Fruit fly (Drosophila melanogaster) whole organism, embryonic: ENCODE results near the gene CG11593.

Experiments used
- Atf3 ChIP-seq: fragments of 200-800 bp; sonication (Bioruptor generic); optimal IDR thresholded peaks from 3 replicates; lab custom pipeline; 2016; ENCODE audit warnings: missing biosample characterization, missing genetic modification characterization
- Bgb ChIP-seq: fragments of 200-800 bp; sonication (Bioruptor generic); IDR thresholded peaks from 2 replicates; pipeline ENCODE4 v1.3.6; 2022; ENCODE audit warnings: missing biosample characterization, missing genetic modification characterization; ENCODE audit not compliant: partially characterized antibody
- CG1024 ChIP-seq: fragments of 200-800 bp; sonication (Bioruptor generic); IDR thresholded peaks from 2 replicates; pipeline ENCODE4 v1.3.6; 2022; ENCODE audit warnings: missing biosample characterization, missing genetic modification characterization
- CG10543 ChIP-seq: fragments of 200-800 bp; sonication (Bioruptor generic); optimal IDR thresholded peaks from 3 replicates; lab custom pipeline; 2017; ENCODE audit warnings: missing biosample characterization, mild to moderate bottlenecking, missing genetic modification characterization, moderate library complexity
- CG10654 ChIP-seq: fragments of 200-800 bp; sonication (Bioruptor generic); optimal IDR thresholded peaks from 2 replicates; lab custom pipeline; 2016; ENCODE audit warnings: missing biosample characterization, missing genetic modification characterization
- CG11085 ChIP-seq: fragments of 200-800 bp; sonication (Bioruptor generic); IDR thresholded peaks from 2 replicates; pipeline ENCODE4 v1.3.6; 2022; ENCODE audit warnings: missing biosample characterization, missing genetic modification characterization
- CG11696 ChIP-seq: fragments of 200-800 bp; sonication (Bioruptor generic); IDR thresholded peaks from 2 replicates; pipeline ENCODE4 v1.3.6; 2022; ENCODE audit warnings: missing biosample characterization, missing genetic modification characterization
- CG12391 ChIP-seq: fragments of 200-800 bp; sonication (Bioruptor generic); optimal IDR thresholded peaks from 3 replicates; lab custom pipeline; 2018; ENCODE audit warnings: missing biosample characterization, mild to moderate bottlenecking, missing genetic modification characterization, moderate library complexity
- CG14014 ChIP-seq: fragments of 200-800 bp; sonication (Bioruptor generic); IDR thresholded peaks from 2 replicates; pipeline ENCODE4 v1.3.6; 2022; ENCODE audit warnings: missing biosample characterization, missing genetic modification characterization
- CG15479 ChIP-seq: fragments of 200-800 bp; sonication (Bioruptor generic); optimal IDR thresholded peaks from 3 replicates; lab custom pipeline; 2019; ENCODE audit warnings: missing biosample characterization, mild to moderate bottlenecking, missing genetic modification characterization, moderate library complexity
- CG16779 ChIP-seq: fragments of 200-800 bp; sonication (Bioruptor generic); IDR thresholded peaks from 2 replicates; pipeline ENCODE4 v1.3.6; 2022; ENCODE audit warnings: missing biosample characterization, missing genetic modification characterization
- CG16815 ChIP-seq: fragments of 200-800 bp; sonication (Bioruptor generic); optimal IDR thresholded peaks from 3 replicates; lab custom pipeline; 2017; ENCODE audit warnings: missing biosample characterization, mild to moderate bottlenecking, missing genetic modification characterization
- CG17912 ChIP-seq: fragments of 200-800 bp; sonication (Bioruptor generic); optimal IDR thresholded peaks from 2 replicates; lab custom pipeline; 2018; ENCODE audit warnings: missing biosample characterization, mild to moderate bottlenecking, missing genetic modification characterization
- CG2889 ChIP-seq: fragments of 200-800 bp; sonication (Bioruptor generic); IDR thresholded peaks from 3 replicates; pipeline ENCODE4 v1.3.6; 2022; ENCODE audit warnings: missing biosample characterization, missing genetic modification characterization
- CG3065 ChIP-seq: fragments of 200-800 bp; sonication (Bioruptor generic); optimal IDR thresholded peaks from 2 replicates; lab custom pipeline; 2016; ENCODE audit warnings: missing biosample characterization, missing genetic modification characterization
- CG31441 ChIP-seq: fragments of 200-800 bp; sonication (Bioruptor generic); IDR thresholded peaks from 2 replicates; pipeline ENCODE4 v1.3.6; 2022; ENCODE audit warnings: missing biosample characterization, missing genetic modification characterization
- CG32772 ChIP-seq: fragments of 200-800 bp; sonication (Bioruptor generic); IDR thresholded peaks from 2 replicates; pipeline ENCODE4 v1.3.6; 2022; ENCODE audit warnings: missing biosample characterization, missing genetic modification characterization
- CG3407 ChIP-seq: fragments of 200-800 bp; sonication (Bioruptor generic); optimal IDR thresholded peaks from 2 replicates; lab custom pipeline; 2018; ENCODE audit warnings: missing biosample characterization, mild to moderate bottlenecking, missing genetic modification characterization
- CG34376 ChIP-seq: fragments of 200-800 bp; sonication (Bioruptor generic); optimal IDR thresholded peaks from 2 replicates; lab custom pipeline; 2018; ENCODE audit warnings: missing biosample characterization, mild to moderate bottlenecking, missing genetic modification characterization
- CG6654 ChIP-seq: fragments of 200-800 bp; sonication (Bioruptor generic); optimal IDR thresholded peaks from 2 replicates; lab custom pipeline; 2017; ENCODE audit warnings: missing biosample characterization, mild to moderate bottlenecking, missing genetic modification characterization
- CG7372 ChIP-seq: fragments of 200-800 bp; sonication (Bioruptor generic); IDR thresholded peaks from 2 replicates; pipeline ENCODE4 v1.3.6; 2022; ENCODE audit warnings: missing biosample characterization, missing genetic modification characterization
- CG7556 ChIP-seq: fragments of 200-800 bp; sonication (Bioruptor generic); optimal IDR thresholded peaks from 2 replicates; lab custom pipeline; 2017; ENCODE audit warnings: missing biosample characterization, mild to moderate bottlenecking, missing genetic modification characterization
- CG8281 ChIP-seq: fragments of 200-800 bp; sonication (Bioruptor generic); optimal IDR thresholded peaks from 2 replicates; lab custom pipeline; 2018; ENCODE audit warnings: missing biosample characterization, mild to moderate bottlenecking, missing genetic modification characterization, moderate library complexity
- CG8765 ChIP-seq: fragments of 200-800 bp; sonication (Bioruptor generic); IDR thresholded peaks from 2 replicates; pipeline ENCODE4 v1.3.6; 2022; ENCODE audit warnings: missing biosample characterization, missing genetic modification characterization
- CG9727 ChIP-seq: fragments of 200-800 bp; sonication (Bioruptor generic); optimal IDR thresholded peaks from 3 replicates; lab custom pipeline; 2017; ENCODE audit warnings: missing biosample characterization, mild to moderate bottlenecking, missing genetic modification characterization
- Dek ChIP-seq: fragments of 200-800 bp; sonication (Bioruptor generic); optimal IDR thresholded peaks from 3 replicates; lab custom pipeline; 2019; ENCODE audit warnings: missing biosample characterization, mild to moderate bottlenecking, missing genetic modification characterization, moderate library complexity
- Doc3 ChIP-seq: fragments of 200-800 bp; sonication (Bioruptor generic); IDR thresholded peaks from 3 replicates; pipeline ENCODE4 v1.3.6; 2022; ENCODE audit warnings: missing biosample characterization, missing genetic modification characterization; ENCODE audit not compliant: partially characterized antibody
- Gug ChIP-seq: fragments of 200-800 bp; sonication (Bioruptor generic); IDR thresholded peaks from 4 replicates; pipeline ENCODE4 v1.3.6; 2022; ENCODE audit warnings: missing biosample characterization, missing genetic modification characterization
- HLH3B ChIP-seq: fragments of 200-800 bp; sonication (Bioruptor generic); IDR thresholded peaks from 2 replicates; pipeline ENCODE4 v1.3.6; 2022; ENCODE audit warnings: missing biosample characterization, missing genetic modification characterization
- HLHmδ ChIP-seq: fragments of 200-800 bp; sonication (Bioruptor generic); optimal IDR thresholded peaks from 2 replicates; lab custom pipeline; 2018; ENCODE audit warnings: missing biosample characterization, mild to moderate bottlenecking, missing genetic modification characterization, moderate library complexity
- Hr78 ChIP-seq, 2 experiments: fragments of 200-800 bp in 1 of 2; fragments of >200 bp in 1 of 2; sonication (Bioruptor generic) in 1 of 2; optimal IDR thresholded peaks; 2 replicates each; lab custom pipeline; 2017 to 2019; ENCODE audit warnings: missing biosample characterization in 2 of 2, missing genetic modification characterization in 2 of 2, mild to moderate bottlenecking in 1 of 2, moderate library complexity in 1 of 2
- Nf-YC ChIP-seq: fragments of 200-800 bp; optimal IDR thresholded peaks from 3 replicates; lab custom pipeline; 2019; ENCODE audit warnings: missing biosample characterization, mild to moderate bottlenecking, missing genetic modification characterization, moderate library complexity
- Oaz ChIP-seq: fragments of 200-800 bp; sonication (Bioruptor generic); IDR thresholded peaks from 2 replicates; pipeline ENCODE4 v1.3.6; 2022; ENCODE audit warnings: missing biosample characterization, missing genetic modification characterization
- Side ChIP-seq: fragments of 200-800 bp; sonication (Bioruptor generic); optimal IDR thresholded peaks from 2 replicates; lab custom pipeline; 2016; ENCODE audit warnings: missing biosample characterization, missing genetic modification characterization
- btn ChIP-seq: fragments of 200-800 bp; sonication (Bioruptor generic); optimal IDR thresholded peaks from 2 replicates; lab custom pipeline; 2016; ENCODE audit warnings: missing biosample characterization, missing genetic modification characterization
- croc ChIP-seq: fragments of 200-800 bp; sonication (Bioruptor generic); conservative IDR thresholded peaks from 3 replicates; pipeline ENCODE4 v1.3.6; 2022; ENCODE audit warnings: missing biosample characterization, missing genetic modification characterization
- cwo ChIP-seq: fragments of 200-800 bp; sonication (Bioruptor generic); optimal IDR thresholded peaks from 3 replicates; lab custom pipeline; 2017; ENCODE audit warnings: missing biosample characterization, missing genetic modification characterization, mild to moderate bottlenecking, moderate library complexity, missing genetic modification reagents
- dan ChIP-seq: fragments of 200-800 bp; sonication (Bioruptor generic); IDR thresholded peaks from 2 replicates; pipeline ENCODE4 v1.3.6; 2022; ENCODE audit warnings: missing biosample characterization, missing genetic modification characterization
- danr ChIP-seq: fragments of 200-800 bp; sonication (Bioruptor generic); IDR thresholded peaks from 2 replicates; pipeline ENCODE4 v1.3.6; 2022; ENCODE audit warnings: missing biosample characterization, missing genetic modification characterization
- fd64A ChIP-seq: fragments of 200-800 bp; sonication (Bioruptor generic); optimal IDR thresholded peaks from 3 replicates; lab custom pipeline; 2018; ENCODE audit warnings: missing biosample characterization, mild to moderate bottlenecking, missing genetic modification characterization
- gro ChIP-seq: fragments of 200-800 bp; sonication (Bioruptor generic); optimal IDR thresholded peaks from 2 replicates; lab custom pipeline; 2016; ENCODE audit warnings: missing biosample characterization, missing genetic modification characterization
- hb ChIP-seq: fragments of 200-800 bp; sonication (Bioruptor generic); IDR thresholded peaks from 3 replicates; pipeline ENCODE4 v1.3.6; 2022; ENCODE audit warnings: missing biosample characterization, missing genetic modification characterization; ENCODE audit not compliant: partially characterized antibody
- ind ChIP-seq: fragments of 200-800 bp; sonication (Bioruptor generic); optimal IDR thresholded peaks from 3 replicates; lab custom pipeline; 2016; ENCODE audit warnings: missing biosample characterization, missing genetic modification characterization
- inv ChIP-seq: fragments of 200-800 bp; sonication (Bioruptor generic); IDR thresholded peaks from 2 replicates; pipeline ENCODE4 v1.3.6; 2022; ENCODE audit warnings: missing biosample characterization, missing genetic modification characterization; ENCODE audit not compliant: partially characterized antibody
- pita ChIP-seq: fragments of 200-800 bp; sonication (Bioruptor generic); optimal IDR thresholded peaks from 2 replicates; lab custom pipeline; 2017; ENCODE audit warnings: missing biosample characterization, mild to moderate bottlenecking, missing genetic modification characterization
- pum ChIP-seq: fragments of 200-800 bp; sonication (Bioruptor generic); optimal IDR thresholded peaks from 2 replicates; lab custom pipeline; 2016; ENCODE audit warnings: missing biosample characterization, missing genetic modification characterization
- repo ChIP-seq: fragments of 200-800 bp; sonication (Bioruptor generic); optimal IDR thresholded peaks from 2 replicates; lab custom pipeline; 2016; ENCODE audit warnings: missing biosample characterization, missing genetic modification characterization
- wdn ChIP-seq: fragments of 200-800 bp; sonication (Bioruptor generic); IDR thresholded peaks from 2 replicates; pipeline ENCODE4 v1.3.6; 2022; ENCODE audit warnings: missing biosample characterization, missing genetic modification characterization
- zen2 ChIP-seq: fragments of 200-800 bp; sonication (Bioruptor generic); IDR thresholded peaks from 3 replicates; pipeline ENCODE4 v1.3.6; 2022; ENCODE audit warnings: missing biosample characterization, missing genetic modification characterization; ENCODE audit not compliant: partially characterized antibody
- zfh1 ChIP-seq: fragments of 200-800 bp; sonication (Bioruptor generic); IDR thresholded peaks from 3 replicates; pipeline ENCODE4 v1.3.6; 2022; ENCODE audit warnings: missing biosample characterization, missing genetic modification characterization

CG11593 gene

dm6 chr3L:4025738-4026505 is 14.4 kb downstream of the CG11593 start, which contains the start of gene CG11594 (continued):
- TF ChIP-seq gro (GFP tag; lab: Kevin White, UChicago) (no peak), danr (GFP tag; lab: Robert Waterston, UW) (no peak), Nf-YC (tag; lab: Kevin White, UChicago) (no peak), CG3065 (GFP tag; lab: Kevin White, UChicago) (no peak), Atf3 (GFP tag; lab: Kevin White, UChicago) (no peak), CG8281 (peak; percentile 19), Oaz (GFP tag; lab: Robert Waterston, UW) (no peak), CG34376 (GFP tag; lab: Kevin White, UChicago) (peak; percentile 60), HLHmδ (GFP tag; lab: Kevin White, UChicago) (no peak), CG14014 (peak; percentile 67; the same call in 1 of the 2 replicates), Doc3 (GFP tag; lab: Robert Waterston, UW) (no peak), cwo (peak; percentile 3), CG3407 (GFP tag; lab: Kevin White, UChicago) (no peak), CG32772 (GFP tag; lab: Robert Waterston, UW) (no peak), Hr78 (GFP tag; optimal IDR thresholded peaks at IDR 0.05; lab: Kevin White, UChicago) (no peak), CG8765 (GFP tag; lab: Robert Waterston, UW) (no peak), Dek (no peak), CG10654 (no peak), btn (no peak), Gug (GFP tag; lab: Robert Waterston, UW) (no peak), CG16779 (GFP tag; lab: Robert Waterston, UW) (no peak), CG10543 (peak; percentile 40), wdn (GFP tag; lab: Robert Waterston, UW) (no peak), pum (no peak), CG6654 (no peak), croc (GFP tag; lab: Robert Waterston, UW) (no peak), pita (GFP tag; lab: Kevin White, UChicago) (no peak), CG9727 (GFP tag; lab: Kevin White, UChicago) (peak; percentile 27), zen2 (no peak), Side (GFP tag; lab: Kevin White, UChicago) (no peak), CG12391 (tag; lab: Kevin White, UChicago) (no peak), zfh1 (GFP tag; lab: Robert Waterston, UW) (no peak), ind (GFP tag; lab: Kevin White, UChicago) (no peak), Bgb (GFP tag; lab: Robert Waterston, UW) (no peak), CG7372 (no peak; the same call in 1 of the 2 replicates), CG15479 (no peak), repo (no peak), hb (GFP tag; lab: Robert Waterston, UW) (no peak), inv (GFP tag; lab: Robert Waterston, UW) (no peak), CG1024 (GFP tag; lab: Robert Waterston, UW) (no peak), dan (GFP tag; lab: Robert Waterston, UW) (no peak), CG11085 (GFP tag; lab: Robert Waterston, UW) (no peak), CG11696 (GFP tag; lab: Robert Waterston, UW) (no peak), CG2889 (GFP tag; lab: Robert Waterston, UW) (no peak), CG31441 (GFP tag; lab: Robert Waterston, UW) (no peak), fd64A (no peak), CG17912 (GFP tag; lab: Kevin White, UChicago) (peak; percentile 30), CG16815 (GFP tag; lab: Kevin White, UChicago) (no peak), CG7556 (GFP tag; lab: Kevin White, UChicago) (peak; percentile 12), HLH3B (GFP tag; lab: Robert Waterston, UW) (no peak)
